Worm (Caenorhabditis elegans): ENCODE data around the gene ZC455.1.
A peak's percentile ranks its signal among the peaks of the same experiment; 100 is the strongest.

ZC455.1 gene

ce11 chrV:12773222-12773621 is at the start of gene ZC455.1:
Gene ZC455.1, plus strand, starts transcription at chrV:12773522.
- TF ChIP-seq hlh-26 (GFP tag; conservative IDR thresholded peaks at IDR 0.05), result no peak
- TF ChIP-seq ceh-91 (GFP tag; IDR thresholded peaks at IDR 0.05), result no peak
- no peak for TF ChIP-seq Y53F4B.3 (GFP tag; IDR thresholded peaks at IDR 0.05)
- no peak for TF ChIP-seq egrh-3 (GFP tag; IDR thresholded peaks at IDR 0.05)

- no peak for TF ChIP-seq B0019.2 (GFP tag; conservative IDR thresholded peaks at IDR 0.05)
- TF ChIP-seq F10E7.11 (tag; optimal IDR thresholded peaks at IDR 0.05), result no peak
- no peak for TF ChIP-seq unc-62 (GFP tag; optimal IDR thresholded peaks at IDR 0.05)
- no peak for TF ChIP-seq ztf-28 (GFP tag; IDR thresholded peaks at IDR 0.05)
- no peak for TF ChIP-seq repo-1 (tag; optimal IDR thresholded peaks at IDR 0.05)
- no peak for TF ChIP-seq F57C9.4 (tag; optimal IDR thresholded peaks at IDR 0.05)
- no peak for TF ChIP-seq F49E8.2 (tag; optimal IDR thresholded peaks at IDR 0.05; ENCODE audit: insufficient read depth)
- no peak for TF ChIP-seq attf-6 (GFP tag; IDR thresholded peaks at IDR 0.05)
- no peak for TF ChIP-seq zim-3 (tag; optimal IDR thresholded peaks at IDR 0.05)
- no peak for TF ChIP-seq nhr-27 (tag; optimal IDR thresholded peaks at IDR 0.05)
- no peak for TF ChIP-seq hlh-26 (GFP tag; conservative IDR thresholded peaks at IDR 0.05)
- TF ChIP-seq rcor-1 (GFP tag; IDR thresholded peaks at IDR 0.05), result no peak
- no peak for TF ChIP-seq pbrm-1 (GFP tag; IDR thresholded peaks at IDR 0.05)
- TF ChIP-seq ceh-91 (GFP tag; IDR thresholded peaks at IDR 0.05), result no peak
- TF ChIP-seq nhr-80 (tag; optimal IDR thresholded peaks at IDR 0.05), result no peak
- TF ChIP-seq hlh-12 (tag; optimal IDR thresholded peaks at IDR 0.05), result no peak
These were observed 47.4 kb upstream of the ZC455.1 start, which contains the start of gene R11D1.12 for ce11 chrV:12725893-12726292. Gene R11D1.12, minus strand, starts transcription at chrV:12725993.

ce11 chrV:12727104-12727637 is 46.2 kb upstream of the ZC455.1 start, which contains the start of gene R11D1.13:
Gene R11D1.13, plus strand, starts transcription at chrV:12727154.
- TF ChIP-seq nfyb-1 (GFP tag; IDR thresholded peaks at IDR 0.05), result 0 out of 2 replicates have a peak, but pooled peaks have one; percentile 29
- no peak for TF ChIP-seq cebp-1 (GFP tag; IDR thresholded peaks at IDR 0.05)
- TF ChIP-seq cebp-1 (tag; optimal IDR thresholded peaks at IDR 0.05), result no peak
- TF ChIP-seq atf-7 (tag; optimal IDR thresholded peaks at IDR 0.05), result no peak
- TF ChIP-seq lin-35 (GFP tag; optimal IDR thresholded peaks at IDR 0.05), result peak in 1 of 3 experiments; percentile 5
- TF ChIP-seq lsy-27 (tag; optimal IDR thresholded peaks at IDR 0.05; ENCODE audit: borderline replicate concordance, insufficient read depth), result no peak
- no peak for TF ChIP-seq F37B4.10 (GFP tag; IDR thresholded peaks at IDR 0.05)
- TF ChIP-seq ekl-4 (GFP tag; IDR thresholded peaks at IDR 0.05), result 0 out of 2 replicates have a peak, but pooled peaks have one; percentile 34
- peak; percentile 9 for TF ChIP-seq lin-54 (GFP tag; optimal IDR thresholded peaks at IDR 0.05)
- no peak for TF ChIP-seq ceh-91 (GFP tag; IDR thresholded peaks at IDR 0.05)
- no peak for TF ChIP-seq T26A5.8 (tag; optimal IDR thresholded peaks at IDR 0.05)
- TF ChIP-seq B0336.3 (GFP tag; IDR thresholded peaks at IDR 0.05), result peak; percentile 51
- peak; percentile 54; the same call in 1 of the 2 replicates for TF ChIP-seq madf-6 (GFP tag; IDR thresholded peaks at IDR 0.05)

- TF ChIP-seq lin-35 (GFP tag; optimal IDR thresholded peaks at IDR 0.05) (peak in 1 of 3 experiments; percentile 76), tbp1 (GFP tag; optimal IDR thresholded peaks at IDR 0.05) (peak; percentile 58), nhr-80 (tag; optimal IDR thresholded peaks at IDR 0.05) (peak; percentile 59), ztf-18 (tag; optimal IDR thresholded peaks at IDR 0.05) (peak; percentile 40), nhr-90 (tag; optimal IDR thresholded peaks at IDR 0.05) (no peak), efl-1 (GFP tag; optimal IDR thresholded peaks at IDR 0.05) (peak; percentile 23), Y53G8AR.9 (GFP tag; conservative IDR thresholded peaks at IDR 0.05) (peak; percentile 48; the same call in 1 of the 2 replicates), ztf-26 (tag; optimal IDR thresholded peaks at IDR 0.05) (peak; percentile 21), cebp-1 (GFP tag; IDR thresholded peaks at IDR 0.05) (no peak), cebp-1 (tag; optimal IDR thresholded peaks at IDR 0.05) (peak; percentile 68), lag-1 (GFP tag; IDR thresholded peaks at IDR 0.05) (no peak), F57C9.4 (tag; optimal IDR thresholded peaks at IDR 0.05) (no peak), ZK185.1 (tag; optimal IDR thresholded peaks at IDR 0.05; ENCODE audit: poor library complexity, severe bottlenecking) (peak; percentile 44), hmg-1.2 (GFP tag; IDR thresholded peaks at IDR 0.05) (peak; percentile 52), ceh-58 (GFP tag; IDR thresholded peaks at IDR 0.05) (no peak), lin-54 (GFP tag; optimal IDR thresholded peaks at IDR 0.05) (peak; percentile 71), ceh-27 (GFP tag; optimal IDR thresholded peaks at IDR 0.05) (peak; percentile 34), madf-8 (GFP tag; conservative IDR thresholded peaks at IDR 0.05) (0 out of 2 replicates have a peak, but pooled peaks have one; percentile 4), F33H1.4 (GFP tag; IDR thresholded peaks at IDR 0.05) (peak; percentile 46; the same call in 1 of the 2 replicates)
These were observed 45.2 kb upstream of the ZC455.1 start, which contains the start of the genes rpl-28 and mrpl-49 for ce11 chrV:12728062-12728665. Gene rpl-28, minus strand, starts transcription at chrV:12728112. Gene mrpl-49, plus strand, starts transcription at chrV:12728631.

Data from whole organism, young adult.